Fruit fly (Drosophila melanogaster): ENCODE results near the gene CG16865.

CG16865 gene

dm6 chr2L:13779162-13779561 is 32.2 kb upstream of the CG16865 start:
- TF ChIP-seq CG33017 (tag; optimal IDR thresholded peaks at IDR 0.05) (no peak), Crg-1 (GFP tag; optimal IDR thresholded peaks at IDR 0.05) (no peak), toe (GFP tag; optimal IDR thresholded peaks at IDR 0.05) (no peak), CG7045 (GFP tag; optimal IDR thresholded peaks at IDR 0.05) (no peak), bab1 (GFP tag; optimal IDR thresholded peaks at IDR 0.05) (no peak), CG11617 (GFP tag; optimal IDR thresholded peaks at IDR 0.05) (no peak), Clk (GFP tag; optimal IDR thresholded peaks at IDR 0.05) (no peak), Mnt (GFP tag; optimal IDR thresholded peaks at IDR 0.05) (no peak), tj (GFP tag; optimal IDR thresholded peaks at IDR 0.05) (no peak), CG12768 (GFP tag; optimal IDR thresholded peaks at IDR 0.05) (no peak), cnc (optimal IDR thresholded peaks at IDR 0.05) (no peak), ovo (GFP tag; optimal IDR thresholded peaks at IDR 0.05) (no peak), cic (GFP tag; optimal IDR thresholded peaks at IDR 0.05) (no peak), kay (GFP tag; ENCODE audit: borderline replicate concordance) (no peak)

- TF ChIP-seq ovo (GFP tag; optimal IDR thresholded peaks at IDR 0.05) = peak; percentile 57
- peak; percentile 100 for TF ChIP-seq cic (GFP tag; optimal IDR thresholded peaks at IDR 0.05)
- TF ChIP-seq tj (GFP tag; optimal IDR thresholded peaks at IDR 0.05) = peak; percentile 84
- TF ChIP-seq CG7045 (GFP tag; optimal IDR thresholded peaks at IDR 0.05) = no peak
- TF ChIP-seq Mnt (GFP tag; optimal IDR thresholded peaks at IDR 0.05) = peak; percentile 100
Measured at dm6 chr2L:13779795-13780108, 31.6 kb upstream of the CG16865 start.

dm6 chr2L:13780109-13780947 is 31.0 kb upstream of the CG16865 start, which contains the start of the genes CG9008 and p38b:
Gene CG9008, minus strand, starts transcription at chr2L:13780165.
Gene p38b, plus strand, starts transcription at chr2L:13780689.
- TF ChIP-seq CG12768 (GFP tag; optimal IDR thresholded peaks at IDR 0.05) (peak; percentile 71), cic (GFP tag; optimal IDR thresholded peaks at IDR 0.05) (no peak), Crg-1 (GFP tag; optimal IDR thresholded peaks at IDR 0.05) (no peak), cnc (optimal IDR thresholded peaks at IDR 0.05) (no peak), Clk (GFP tag; optimal IDR thresholded peaks at IDR 0.05) (peak; percentile 70), CG7101 (tag; optimal IDR thresholded peaks at IDR 0.05) (peak; percentile 84), ovo (GFP tag; optimal IDR thresholded peaks at IDR 0.05) (no peak), CG11617 (GFP tag; optimal IDR thresholded peaks at IDR 0.05) (peak; percentile 92), Mnt (GFP tag; optimal IDR thresholded peaks at IDR 0.05) (no peak), CG7045 (GFP tag; optimal IDR thresholded peaks at IDR 0.05) (peak; percentile 84), CG1620 (GFP tag; optimal IDR thresholded peaks at IDR 0.05) (peak; percentile 27), bab1 (GFP tag; optimal IDR thresholded peaks at IDR 0.05) (peak; percentile 65), CG5204 (GFP tag; optimal IDR thresholded peaks at IDR 0.05) (no peak), tj (GFP tag; optimal IDR thresholded peaks at IDR 0.05) (peak; percentile 29), kay (GFP tag; ENCODE audit: borderline replicate concordance) (no peak), CG33017 (tag; optimal IDR thresholded peaks at IDR 0.05) (peak; percentile 86), toe (GFP tag; optimal IDR thresholded peaks at IDR 0.05) (no peak), Hr96 (GFP tag; optimal IDR thresholded peaks at IDR 0.05) (no peak), CG14711 (tag; optimal IDR thresholded peaks at IDR 0.05) (peak; percentile 80), pad (GFP tag; optimal IDR thresholded peaks at IDR 0.05) (peak; percentile 72)

dm6 chr2L:13783264-13784154 is 27.8 kb upstream of the CG16865 start, which contains the start of gene Eato:
Gene Eato, plus strand, starts transcription at chr2L:13784084.
- TF ChIP-seq CG12768 (GFP tag; optimal IDR thresholded peaks at IDR 0.05) = no peak
- TF ChIP-seq CG7045 (GFP tag; optimal IDR thresholded peaks at IDR 0.05) = no peak
- TF ChIP-seq pad (GFP tag; optimal IDR thresholded peaks at IDR 0.05) = peak; percentile 2
- peak; percentile 48 for TF ChIP-seq CG11617 (GFP tag; optimal IDR thresholded peaks at IDR 0.05)
- TF ChIP-seq CG7101 (tag; optimal IDR thresholded peaks at IDR 0.05) = peak; percentile 27
- TF ChIP-seq bab1 (GFP tag; optimal IDR thresholded peaks at IDR 0.05) = peak; percentile 20

dm6 chr2L:13784155-13784681 is 27.1 kb upstream of the CG16865 start, which contains the start of gene CG16890:
Gene CG16890, minus strand, starts transcription at chr2L:13784338.
- no peak for TF ChIP-seq pad (GFP tag; optimal IDR thresholded peaks at IDR 0.05)
- TF ChIP-seq cic (GFP tag; optimal IDR thresholded peaks at IDR 0.05) = peak; percentile 59

- TF ChIP-seq Mnt (GFP tag; optimal IDR thresholded peaks at IDR 0.05) (no peak), CG7101 (tag; optimal IDR thresholded peaks at IDR 0.05) (no peak), toe (GFP tag; optimal IDR thresholded peaks at IDR 0.05) (no peak), pad (GFP tag; optimal IDR thresholded peaks at IDR 0.05) (no peak), CG11617 (GFP tag; optimal IDR thresholded peaks at IDR 0.05) (no peak), ovo (GFP tag; optimal IDR thresholded peaks at IDR 0.05) (no peak), CG33017 (tag; optimal IDR thresholded peaks at IDR 0.05) (no peak), CG14711 (tag; optimal IDR thresholded peaks at IDR 0.05) (no peak), Clk (GFP tag; optimal IDR thresholded peaks at IDR 0.05) (no peak), cic (GFP tag; optimal IDR thresholded peaks at IDR 0.05) (no peak), kay (GFP tag; ENCODE audit: borderline replicate concordance) (no peak), bab1 (GFP tag; optimal IDR thresholded peaks at IDR 0.05) (no peak), tj (GFP tag; optimal IDR thresholded peaks at IDR 0.05) (no peak), Crg-1 (GFP tag; optimal IDR thresholded peaks at IDR 0.05) (no peak), CG1620 (GFP tag; optimal IDR thresholded peaks at IDR 0.05) (no peak), Hr96 (GFP tag; optimal IDR thresholded peaks at IDR 0.05) (no peak)
Measured at dm6 chr2L:13790715-13791114, 20.6 kb upstream of the CG16865 start, which contains the start of gene CG16863. Gene CG16863, plus strand, starts transcription at chr2L:13790959.
